Fruit fly (Drosophila melanogaster): ENCODE data around the gene EloB.

dm6 chr3R:20560668-20561226 lies 18.9 kb downstream of the EloB start, which contains the start of gene CG5191:
- TF ChIP-seq CG8478 (optimal IDR thresholded peaks at IDR 0.05) (no peak), CTCF (optimal IDR thresholded peaks at IDR 0.05) (no peak)
